Worm (Caenorhabditis elegans): ENCODE results near the gene M110.10.

DNA sequence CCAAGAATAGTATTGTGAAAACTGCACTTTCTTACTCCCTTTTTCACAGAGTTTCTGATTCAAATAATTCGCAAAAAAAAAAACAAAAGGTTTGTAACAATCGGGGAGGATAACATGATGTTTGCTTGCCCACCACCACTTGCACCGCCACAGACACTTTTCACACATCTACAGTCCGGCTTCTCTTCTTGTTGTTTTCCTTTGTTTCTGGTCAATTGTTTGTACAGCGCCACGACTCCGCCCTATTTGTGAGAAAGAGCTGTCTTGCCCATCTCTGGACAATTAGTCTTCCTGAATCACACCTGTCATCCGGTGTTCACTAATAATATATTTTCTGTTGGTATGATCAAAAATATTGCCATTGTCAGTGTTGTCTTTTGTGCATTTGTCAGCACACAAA lies 16.7 kb upstream of the M110.10 start, which contains the start of gene M110.9:
- TF ChIP-seq C08G9.2 (tag; optimal IDR thresholded peaks at IDR 0.05): no peak
- no peak for TF ChIP-seq pqm-1 (tag; optimal IDR thresholded peaks at IDR 0.05)
- TF ChIP-seq tbx-2 (tag; optimal IDR thresholded peaks at IDR 0.05): no peak
- no peak for TF ChIP-seq ttx-3 (tag; optimal IDR thresholded peaks at IDR 0.05)
- TF ChIP-seq gmeb-2 (tag; optimal IDR thresholded peaks at IDR 0.05): no peak
- no peak for TF ChIP-seq ceh-18 (tag; optimal IDR thresholded peaks at IDR 0.05)
- no peak for TF ChIP-seq Y22D7AL.16 (tag; optimal IDR thresholded peaks at IDR 0.05)
- no peak for TF ChIP-seq ceh-48 (tag; optimal IDR thresholded peaks at IDR 0.05)
- TF ChIP-seq ceh-45 (GFP tag; IDR thresholded peaks at IDR 0.05): no peak
- TF ChIP-seq pag-3 (tag; optimal IDR thresholded peaks at IDR 0.05; ENCODE audit: borderline replicate concordance): no peak
- no peak for TF ChIP-seq nhr-11 (tag; optimal IDR thresholded peaks at IDR 0.05)
- TF ChIP-seq dmd-4 (tag; optimal IDR thresholded peaks at IDR 0.05; ENCODE audit: borderline replicate concordance): no peak
- no peak for TF ChIP-seq hlh-13 (GFP tag; optimal IDR thresholded peaks at IDR 0.05)
- no peak for TF ChIP-seq fkh-6 (tag; optimal IDR thresholded peaks at IDR 0.05)

All from whole organism, late embryonic.